Worm (Caenorhabditis elegans) whole organism, young adult: Measurements from ENCODE around the gene D1054.19.
A peak's percentile ranks its signal among the peaks of the same experiment; 100 is the strongest.

Experiments used
- C17E4.6 ChIP-seq: fragments of 200-800 bp; sonication (Bioruptor generic); IDR thresholded peaks from 2 replicates; pipeline ENCODE4 v1.3.6; 2022; ENCODE audit warnings: missing genetic modification reagents, missing genetic modification characterization, missing compliant biosample characterization
- F33H1.4 ChIP-seq: fragments of 200-800 bp; sonication (Bioruptor generic); IDR thresholded peaks from 2 replicates; pipeline ENCODE4 v1.3.6; 2022; ENCODE audit warnings: missing genetic modification reagents, missing genetic modification characterization, missing compliant biosample characterization
- F39B2.1 ChIP-seq: fragments of 200-800 bp; sonication (Bioruptor generic); IDR thresholded peaks from 2 replicates; pipeline ENCODE4 v1.3.6; 2022; ENCODE audit warnings: missing genetic modification reagents, missing genetic modification characterization, missing compliant biosample characterization
- F49E8.2 ChIP-seq: sonication (generic microtip); optimal IDR thresholded peaks from 3 replicates; lab custom pipeline; 2017; ENCODE audit warnings: missing genetic modification characterization, mild to moderate bottlenecking, missing compliant biosample characterization, antibody characterized with exemption, moderate library complexity; ENCODE audit not compliant: insufficient read depth
- K11D2.4 ChIP-seq: fragments of 200-800 bp; sonication (Bioruptor generic); IDR thresholded peaks from 2 replicates; pipeline ENCODE4 v1.3.6; 2022; ENCODE audit warnings: missing genetic modification reagents, missing genetic modification characterization, missing compliant biosample characterization
- K12H6.12 ChIP-seq: fragments of 200-800 bp; sonication (Bioruptor generic); optimal IDR thresholded peaks from 2 replicates; lab custom pipeline; 2018; ENCODE audit warnings: mild to moderate bottlenecking, missing genetic modification characterization, missing compliant biosample characterization
- Y79H2A.3 ChIP-seq: fragments of 200-800 bp; sonication (Bioruptor generic); conservative IDR thresholded peaks from 2 replicates; pipeline ENCODE4 v1.3.6; 2022; ENCODE audit warnings: missing genetic modification reagents, missing genetic modification characterization, missing compliant biosample characterization
- attf-6 ChIP-seq: fragments of 200-800 bp; sonication (Bioruptor generic); IDR thresholded peaks from 2 replicates; pipeline ENCODE4 v1.3.6; 2022; ENCODE audit warnings: missing genetic modification reagents, missing genetic modification characterization, missing compliant biosample characterization
- bed-2 ChIP-seq: fragments of 200-800 bp; sonication (Bioruptor generic); IDR thresholded peaks from 2 replicates; pipeline ENCODE4 v1.3.6; 2022; ENCODE audit warnings: missing genetic modification reagents, missing genetic modification characterization, missing compliant biosample characterization
- cebp-1 ChIP-seq, 2 experiments: fragments of 200-800 bp in 1 of 2; sonication (Bioruptor generic) in 1 of 2; sonication (generic microtip) in 1 of 2; IDR thresholded peaks in 1 of 2; optimal IDR thresholded peaks in 1 of 2; 2 replicates each; pipeline versions ENCODE4 v1.3.6 to Lab custom; 2017 to 2022; ENCODE audit warnings: missing compliant biosample characterization in 2 of 2, missing genetic modification characterization in 2 of 2, mild to moderate bottlenecking in 1 of 2, missing genetic modification reagents in 1 of 2, moderate library complexity in 1 of 2
- cebp-2 ChIP-seq: fragments of 200-800 bp; sonication (Bioruptor generic); IDR thresholded peaks from 2 replicates; pipeline ENCODE4 v1.3.6; 2022; ENCODE audit warnings: missing genetic modification characterization, missing compliant biosample characterization
- ceh-91 ChIP-seq: fragments of 200-800 bp; sonication (Bioruptor generic); IDR thresholded peaks from 2 replicates; pipeline ENCODE4 v1.3.6; 2022; ENCODE audit warnings: missing genetic modification reagents, missing genetic modification characterization, missing compliant biosample characterization
- efl-1 ChIP-seq: fragments of 150-350 bp; optimal IDR thresholded peaks from 2 replicates; lab custom pipeline; 2014; ENCODE audit warnings: missing biosample characterization, missing genetic modification reagents, missing genetic modification characterization
- egl-44 ChIP-seq: fragments of 200-800 bp; sonication (Bioruptor generic); IDR thresholded peaks from 2 replicates; pipeline ENCODE4 v1.3.6; 2022; ENCODE audit warnings: missing genetic modification reagents, missing genetic modification characterization, missing compliant biosample characterization
- ekl-4 ChIP-seq: fragments of 200-800 bp; sonication (Bioruptor generic); IDR thresholded peaks from 2 replicates; pipeline ENCODE4 v1.3.6; 2022; ENCODE audit warnings: missing genetic modification reagents, missing genetic modification characterization, missing compliant biosample characterization
- him-1 ChIP-seq: sonication (generic microtip); optimal IDR thresholded peaks from 2 replicates; lab custom pipeline; 2016; ENCODE audit warnings: missing genotype, missing genetic modification reagents, missing genetic modification characterization, missing compliant biosample characterization
- hmg-1.2 ChIP-seq: fragments of 200-800 bp; sonication (Bioruptor generic); IDR thresholded peaks from 2 replicates; pipeline ENCODE4 v1.3.6; 2022; ENCODE audit warnings: missing genetic modification reagents, missing genetic modification characterization, missing compliant biosample characterization
- lag-1 ChIP-seq: fragments of 200-800 bp; sonication (Bioruptor generic); IDR thresholded peaks from 2 replicates; pipeline ENCODE4 v1.3.6; 2022; ENCODE audit warnings: missing genetic modification reagents, missing genetic modification characterization, missing compliant biosample characterization
- lin-35 ChIP-seq, 3 experiments: fragments of 150-350 bp in 2 of 3; sonication (generic microtip) in 1 of 3; optimal IDR thresholded peaks; 2 replicates each; lab custom pipeline; 2014 to 2018; ENCODE audit warnings: missing biosample characterization in 3 of 3, missing genetic modification characterization in 3 of 3, missing genetic modification reagents in 3 of 3
- lsl-1 ChIP-seq: fragments of 200-800 bp; sonication (Bioruptor generic); optimal IDR thresholded peaks from 2 replicates; lab custom pipeline; 2018; ENCODE audit warnings: mild to moderate bottlenecking, missing genetic modification characterization, moderate library complexity, missing compliant biosample characterization
- madf-3 ChIP-seq: fragments of 200-800 bp; sonication (Bioruptor generic); IDR thresholded peaks from 2 replicates; pipeline ENCODE4 v1.3.6; 2022; ENCODE audit warnings: missing genetic modification reagents, missing genetic modification characterization, missing compliant biosample characterization
- mel-28 ChIP-seq: sonication (generic microtip); optimal IDR thresholded peaks from 2 replicates; lab custom pipeline; 2016; ENCODE audit warnings: borderline replicate concordance, mild to moderate bottlenecking, missing genetic modification characterization, missing compliant biosample characterization
- mes-4 ChIP-seq: sonication (generic microtip); optimal IDR thresholded peaks from 2 replicates; lab custom pipeline; 2016; ENCODE audit warnings: missing genotype, missing genetic modification characterization, missing compliant biosample characterization
- nfyb-1 ChIP-seq: fragments of 200-800 bp; sonication (Bioruptor generic); IDR thresholded peaks from 2 replicates; pipeline ENCODE4 v1.3.6; 2022; ENCODE audit warnings: missing genetic modification reagents, missing genetic modification characterization, missing compliant biosample characterization
- nhr-120 ChIP-seq: fragments of 200-800 bp; sonication (Bioruptor generic); IDR thresholded peaks from 2 replicates; pipeline ENCODE4 v1.3.6; 2022; ENCODE audit warnings: missing genetic modification characterization, missing compliant biosample characterization
- pbrm-1 ChIP-seq: fragments of 200-800 bp; sonication (Bioruptor generic); IDR thresholded peaks from 2 replicates; pipeline ENCODE4 v1.3.6; 2022; ENCODE audit warnings: missing genetic modification reagents, missing genetic modification characterization, missing compliant biosample characterization
- rpc-1 ChIP-seq, 2 experiments: fragments of 150-350 bp in 1 of 2; sonication (generic microtip) in 1 of 2; optimal IDR thresholded peaks; 2 replicates each; lab custom pipeline; 2014 to 2018; ENCODE audit warnings: missing biosample characterization in 1 of 2, missing genetic modification characterization in 1 of 2, missing genetic modification reagents in 1 of 2, missing genotype in 1 of 2
- tbp1 ChIP-seq: fragments of 200-800 bp; sonication (Bioruptor generic); optimal IDR thresholded peaks from 2 replicates; lab custom pipeline; 2018; ENCODE audit warnings: mild to moderate bottlenecking, missing genetic modification characterization, missing compliant biosample characterization
- tlf-1 ChIP-seq: fragments of 200-800 bp; sonication (Bioruptor generic); optimal IDR thresholded peaks from 2 replicates; lab custom pipeline; 2018; ENCODE audit warnings: mild to moderate bottlenecking, missing genetic modification characterization, missing compliant biosample characterization
- ztf-22 ChIP-seq: fragments of 200-800 bp; sonication (Bioruptor generic); optimal IDR thresholded peaks from 2 replicates; lab custom pipeline; 2018; ENCODE audit warnings: mild to moderate bottlenecking, missing genetic modification characterization, moderate library complexity, missing compliant biosample characterization
- ztf-25 ChIP-seq: fragments of 200-800 bp; sonication (Bioruptor generic); IDR thresholded peaks from 2 replicates; pipeline ENCODE4 v1.3.6; 2022; ENCODE audit warnings: missing genetic modification reagents, missing genetic modification characterization, missing compliant biosample characterization
- ztf-26 ChIP-seq: sonication (generic microtip); optimal IDR thresholded peaks from 2 replicates; lab custom pipeline; 2017; ENCODE audit warnings: missing genetic modification characterization, missing compliant biosample characterization
- ztf-28 ChIP-seq: fragments of 200-800 bp; sonication (Bioruptor generic); IDR thresholded peaks from 2 replicates; pipeline ENCODE4 v1.3.6; 2022; ENCODE audit warnings: missing genetic modification reagents, missing genetic modification characterization, missing compliant biosample characterization

Gene D1054.19

ce11 chrV:10757128-10757527 lies 38.5 kb upstream of the D1054.19 start:
- TF ChIP-seq Y79H2A.3 (GFP tag; lab: Robert Waterston, UW) (no peak), cebp-1 (GFP tag; IDR thresholded peaks at IDR 0.05; lab: Robert Waterston, UW) (peak; percentile 57; the same call in 1 of the 2 replicates), cebp-1 (tag; optimal IDR thresholded peaks at IDR 0.05; lab: Kevin White, UChicago) (no peak)

ce11 chrV:10758658-10759057 lies 36.9 kb upstream of the D1054.19 start, which contains the start of gene F28H7.8:
Gene F28H7.8 (plus strand): TSS chrV:10758958.
- TF ChIP-seq mes-4 (tag; lab: Kevin White, UChicago) (no peak), ztf-28 (GFP tag; lab: Robert Waterston, UW) (no peak), F33H1.4 (GFP tag; lab: Robert Waterston, UW) (no peak), efl-1 (GFP tag; lab: Kevin White, UChicago) (no peak), pbrm-1 (GFP tag; lab: Robert Waterston, UW) (no peak), ztf-22 (GFP tag; lab: Kevin White, UChicago) (no peak), ztf-26 (tag; lab: Kevin White, UChicago) (no peak), F49E8.2 (tag; lab: Kevin White, UChicago) (no peak), lin-35 (GFP tag; optimal IDR thresholded peaks at IDR 0.05; lab: Kevin White, UChicago) (no peak), K12H6.12 (tag; lab: Kevin White, UChicago) (no peak)

- no peak for TF ChIP-seq C17E4.6
- TF ChIP-seq mel-28: no peak
- TF ChIP-seq K11D2.4 (GFP tag; lab: Robert Waterston, UW): no peak
- no peak for TF ChIP-seq F33H1.4 (GFP tag; lab: Robert Waterston, UW)
- no peak for TF ChIP-seq cebp-2 (GFP tag; lab: Robert Waterston, UW)
- TF ChIP-seq egl-44: no peak
- TF ChIP-seq F49E8.2 (tag; lab: Kevin White, UChicago): no peak
- TF ChIP-seq him-1 (tag; lab: Kevin White, UChicago): no peak
- no peak for TF ChIP-seq lsl-1 (GFP tag; lab: Kevin White, UChicago)
- TF ChIP-seq nfyb-1 (GFP tag; lab: Robert Waterston, UW): no peak
- TF ChIP-seq bed-2 (GFP tag; lab: Robert Waterston, UW): no peak
- no peak for TF ChIP-seq hmg-1.2
- TF ChIP-seq rpc-1 (optimal IDR thresholded peaks at IDR 0.05; lab: Kevin White, UChicago): no peak
- TF ChIP-seq rpc-1 (tag; optimal IDR thresholded peaks at IDR 0.05; lab: Kevin White, UChicago): no peak
- no peak for TF ChIP-seq nhr-120 (GFP tag; lab: Robert Waterston, UW)
- TF ChIP-seq lag-1: no peak
These were observed 34.8 kb upstream of the D1054.19 start for ce11 chrV:10760839-10761238.

DNA sequence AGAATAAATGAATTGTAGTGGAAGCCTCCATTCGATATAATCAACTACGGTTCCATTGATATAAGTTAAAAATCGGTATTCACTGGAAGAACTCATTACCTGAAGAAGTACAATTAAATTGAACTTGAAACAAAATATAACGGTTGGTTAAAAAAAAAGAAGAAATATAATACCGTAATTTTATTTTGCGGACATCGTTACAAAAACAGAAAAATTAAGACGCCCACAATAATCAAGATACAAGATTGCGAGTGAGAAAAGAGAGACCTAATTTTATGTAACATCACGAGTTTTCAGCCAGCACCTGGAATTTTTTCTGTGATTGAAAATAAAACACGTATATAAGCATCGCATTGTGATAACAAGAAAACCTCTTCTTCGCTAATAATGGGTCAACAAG lies 32.9 kb upstream of the D1054.19 start, which contains the start of gene sre-6:
Gene sre-6, minus strand, starts transcription at position 101 of the 400 bp plus-strand sequence.
- TF ChIP-seq ceh-91 (GFP tag; lab: Robert Waterston, UW) (no peak), tbp1 (GFP tag; lab: Kevin White, UChicago) (no peak)

ce11 chrV:10764066-10764465 lies 31.5 kb upstream of the D1054.19 start, which contains the start of gene ocr-1:
Gene ocr-1 (plus strand): TSS chrV:10764366.
- TF ChIP-seq ztf-25 (GFP tag; lab: Robert Waterston, UW): no peak
- TF ChIP-seq tlf-1 (GFP tag; lab: Kevin White, UChicago): no peak
- TF ChIP-seq ekl-4 (GFP tag; lab: Robert Waterston, UW): no peak
- TF ChIP-seq nhr-120 (GFP tag; lab: Robert Waterston, UW): no peak
- no peak for TF ChIP-seq attf-6
- no peak for TF ChIP-seq tbp1 (GFP tag; lab: Kevin White, UChicago)
- TF ChIP-seq madf-3: no peak
- TF ChIP-seq F39B2.1: no peak
